Worm (Caenorhabditis elegans) whole organism, young adult: ENCODE measurements around the gene spe-45.

Experiments used
- C17E4.6 ChIP-seq: fragments of 200-800 bp; sonication (Bioruptor generic); IDR thresholded peaks from 2 replicates; pipeline ENCODE4 v1.3.6; 2022; ENCODE audit warnings: missing genetic modification reagents, missing genetic modification characterization, missing compliant biosample characterization
- F39B2.1 ChIP-seq: fragments of 200-800 bp; sonication (Bioruptor generic); IDR thresholded peaks from 2 replicates; pipeline ENCODE4 v1.3.6; 2022; ENCODE audit warnings: missing genetic modification reagents, missing genetic modification characterization, missing compliant biosample characterization
- F49E8.2 ChIP-seq: sonication (generic microtip); optimal IDR thresholded peaks from 3 replicates; lab custom pipeline; 2017; ENCODE audit warnings: missing genetic modification characterization, mild to moderate bottlenecking, missing compliant biosample characterization, antibody characterized with exemption, moderate library complexity; ENCODE audit not compliant: insufficient read depth
- F52B5.7 ChIP-seq: sonication (generic microtip); optimal IDR thresholded peaks from 2 replicates; lab custom pipeline; 2016; ENCODE audit warnings: mild to moderate bottlenecking, missing genetic modification characterization, missing compliant biosample characterization
- K12H6.12 ChIP-seq: fragments of 200-800 bp; sonication (Bioruptor generic); optimal IDR thresholded peaks from 2 replicates; lab custom pipeline; 2018; ENCODE audit warnings: mild to moderate bottlenecking, missing genetic modification characterization, missing compliant biosample characterization
- T07F8.4 ChIP-seq: sonication (generic microtip); optimal IDR thresholded peaks from 2 replicates; lab custom pipeline; 2016; ENCODE audit warnings: mild to moderate bottlenecking, missing genetic modification characterization, moderate library complexity, missing compliant biosample characterization
- T26A5.8 ChIP-seq: sonication (generic microtip); optimal IDR thresholded peaks from 2 replicates; lab custom pipeline; 2016; ENCODE audit warnings: missing genetic modification characterization, missing compliant biosample characterization
- Y53F4B.3 ChIP-seq: fragments of 200-800 bp; sonication (Bioruptor generic); IDR thresholded peaks from 2 replicates; pipeline ENCODE4 v1.3.6; 2022; ENCODE audit warnings: missing genetic modification reagents, missing genetic modification characterization, missing compliant biosample characterization
- Y53G8AR.9 ChIP-seq: fragments of 200-800 bp; sonication (Bioruptor generic); conservative IDR thresholded peaks from 2 replicates; pipeline ENCODE4 v1.3.6; 2022; ENCODE audit warnings: missing genetic modification reagents, missing genetic modification characterization, missing compliant biosample characterization
- Y67H2A.10 ChIP-seq: fragments of 200-800 bp; sonication (Bioruptor generic); conservative IDR thresholded peaks from 2 replicates; pipeline ENCODE4 v1.3.6; 2022; ENCODE audit warnings: missing genetic modification reagents, missing genetic modification characterization, missing compliant biosample characterization
- Y95B8A.8 ChIP-seq: fragments of 200-800 bp; sonication (Bioruptor generic); IDR thresholded peaks from 2 replicates; pipeline ENCODE4 v1.3.6; 2022; ENCODE audit warnings: missing genetic modification reagents, missing genetic modification characterization, missing compliant biosample characterization
- ZK185.1 ChIP-seq: sonication (generic microtip); optimal IDR thresholded peaks from 2 replicates; lab custom pipeline; 2016; ENCODE audit warnings: mild to moderate bottlenecking, missing genetic modification characterization, missing compliant biosample characterization; ENCODE audit not compliant: poor library complexity, severe bottlenecking
- akir-1 ChIP-seq: fragments of 200-800 bp; sonication (Bioruptor generic); optimal IDR thresholded peaks from 2 replicates; lab custom pipeline; 2018; ENCODE audit warnings: mild to moderate bottlenecking, missing genetic modification characterization, moderate library complexity, missing compliant biosample characterization
- ama-1 ChIP-seq, 3 experiments: fragments of 150-350 bp in 1 of 3; sonication (generic microtip) in 2 of 3; optimal IDR thresholded peaks; 2 replicates each; lab custom pipeline; 2014 to 2018; ENCODE audit warnings: missing biosample characterization in 2 of 3, missing genetic modification characterization in 2 of 3, missing genetic modification reagents in 2 of 3
- athp-1 ChIP-seq: sonication (generic microtip); optimal IDR thresholded peaks from 2 replicates; lab custom pipeline; 2017; ENCODE audit warnings: mild to moderate bottlenecking, missing genetic modification characterization, missing compliant biosample characterization
- attf-3 ChIP-seq: fragments of 200-800 bp; sonication (Bioruptor generic); conservative IDR thresholded peaks from 2 replicates; pipeline ENCODE4 v1.3.6; 2022; ENCODE audit warnings: missing genetic modification reagents, missing genetic modification characterization, missing compliant biosample characterization
- ccch-3 ChIP-seq: fragments of 200-800 bp; sonication (Bioruptor generic); optimal IDR thresholded peaks from 2 replicates; lab custom pipeline; 2018; ENCODE audit warnings: mild to moderate bottlenecking, missing genetic modification characterization, missing compliant biosample characterization
- ceh-100 ChIP-seq: fragments of 200-800 bp; sonication (Bioruptor generic); IDR thresholded peaks from 2 replicates; pipeline ENCODE4 v1.3.6; 2022; ENCODE audit warnings: missing genetic modification reagents, missing genetic modification characterization, missing compliant biosample characterization
- ceh-40 ChIP-seq: fragments of 200-800 bp; sonication (Bioruptor generic); IDR thresholded peaks from 2 replicates; pipeline ENCODE4 v1.3.6; 2022; ENCODE audit warnings: missing genetic modification characterization, missing compliant biosample characterization
- dox-1 ChIP-seq: fragments of 200-800 bp; sonication (Bioruptor generic); IDR thresholded peaks from 2 replicates; pipeline ENCODE4 v1.3.6; 2022; ENCODE audit warnings: missing genetic modification reagents, missing genetic modification characterization, missing compliant biosample characterization
- egl-18 ChIP-seq: fragments of 200-800 bp; sonication (Bioruptor generic); IDR thresholded peaks from 2 replicates; pipeline ENCODE4 v1.3.6; 2022; ENCODE audit warnings: missing genetic modification reagents, missing genetic modification characterization, missing compliant biosample characterization
- ekl-4 ChIP-seq: fragments of 200-800 bp; sonication (Bioruptor generic); IDR thresholded peaks from 2 replicates; pipeline ENCODE4 v1.3.6; 2022; ENCODE audit warnings: missing genetic modification reagents, missing genetic modification characterization, missing compliant biosample characterization
- him-1 ChIP-seq: sonication (generic microtip); optimal IDR thresholded peaks from 2 replicates; lab custom pipeline; 2016; ENCODE audit warnings: missing genotype, missing genetic modification reagents, missing genetic modification characterization, missing compliant biosample characterization
- hsf-1 ChIP-seq: fragments of 200-800 bp; sonication (Bioruptor generic); IDR thresholded peaks from 2 replicates; pipeline ENCODE4 v1.3.6; 2022; ENCODE audit warnings: missing genetic modification reagents, missing genetic modification characterization, missing compliant biosample characterization
- lag-1 ChIP-seq: fragments of 200-800 bp; sonication (Bioruptor generic); IDR thresholded peaks from 2 replicates; pipeline ENCODE4 v1.3.6; 2022; ENCODE audit warnings: missing genetic modification reagents, missing genetic modification characterization, missing compliant biosample characterization
- let-607 ChIP-seq, 2 experiments: fragments of 200-800 bp in 1 of 2; sonication (Bioruptor generic) in 1 of 2; sonication (generic microtip) in 1 of 2; optimal IDR thresholded peaks; 2 replicates each; lab custom pipeline; 2016 to 2018; ENCODE audit warnings: mild to moderate bottlenecking in 2 of 2, missing compliant biosample characterization in 2 of 2, missing genetic modification characterization in 2 of 2, moderate library complexity in 2 of 2, missing genotype in 1 of 2
- lsy-27 ChIP-seq: sonication (generic microtip); optimal IDR thresholded peaks from 2 replicates; lab custom pipeline; 2017; ENCODE audit warnings: missing genetic modification characterization, mild to moderate bottlenecking, missing compliant biosample characterization, antibody characterized with exemption, missing genotype, borderline replicate concordance; ENCODE audit not compliant: insufficient read depth
- mxl-1 ChIP-seq: sonication (generic microtip); optimal IDR thresholded peaks from 2 replicates; lab custom pipeline; 2016; ENCODE audit warnings: missing genetic modification characterization, missing compliant biosample characterization
- nhr-120 ChIP-seq: fragments of 200-800 bp; sonication (Bioruptor generic); IDR thresholded peaks from 2 replicates; pipeline ENCODE4 v1.3.6; 2022; ENCODE audit warnings: missing genetic modification characterization, missing compliant biosample characterization
- pha-4 ChIP-seq: fragments of 150-350 bp; sonication (generic microtip); optimal IDR thresholded peaks from 2 replicates; lab custom pipeline; 2014; ENCODE audit warnings: missing biosample characterization, missing genetic modification reagents, missing genetic modification characterization
- rcor-1 ChIP-seq: fragments of 200-800 bp; sonication (Bioruptor generic); IDR thresholded peaks from 2 replicates; pipeline ENCODE4 v1.3.6; 2022; ENCODE audit warnings: missing genetic modification reagents, missing genetic modification characterization, missing compliant biosample characterization
- sea-2 ChIP-seq: fragments of 200-800 bp; sonication (Bioruptor generic); IDR thresholded peaks from 2 replicates; pipeline ENCODE4 v1.3.6; 2022; ENCODE audit warnings: missing genetic modification characterization, missing compliant biosample characterization
- snpc-1.1 ChIP-seq: sonication (generic microtip); optimal IDR thresholded peaks from 2 replicates; lab custom pipeline; 2017; ENCODE audit warnings: missing genetic modification characterization, mild to moderate bottlenecking, missing compliant biosample characterization, antibody characterized with exemption, moderate library complexity, missing genotype, missing genetic modification reagents; ENCODE audit not compliant: insufficient read depth
- snpc-3.4 ChIP-seq: sonication (generic microtip); optimal IDR thresholded peaks from 2 replicates; lab custom pipeline; 2017; ENCODE audit warnings: missing genetic modification characterization, mild to moderate bottlenecking, missing compliant biosample characterization, antibody characterized with exemption, moderate library complexity, missing genotype, missing genetic modification reagents
- tbx-9 ChIP-seq: sonication (generic microtip); optimal IDR thresholded peaks from 2 replicates; lab custom pipeline; 2016; ENCODE audit warnings: borderline replicate concordance, missing genetic modification characterization, inconsistent platforms, missing compliant biosample characterization
- tlf-1 ChIP-seq: fragments of 200-800 bp; sonication (Bioruptor generic); optimal IDR thresholded peaks from 2 replicates; lab custom pipeline; 2018; ENCODE audit warnings: mild to moderate bottlenecking, missing genetic modification characterization, missing compliant biosample characterization
- unc-130 ChIP-seq: sonication (generic microtip); optimal IDR thresholded peaks from 2 replicates; lab custom pipeline; 2016; ENCODE audit warnings: missing genetic modification reagents, missing genetic modification characterization, missing compliant biosample characterization
- zim-3 ChIP-seq: sonication (generic microtip); optimal IDR thresholded peaks from 2 replicates; lab custom pipeline; 2017; ENCODE audit warnings: mild to moderate bottlenecking, missing genetic modification characterization, moderate library complexity, missing compliant biosample characterization
- ztf-18 ChIP-seq: sonication (generic microtip); optimal IDR thresholded peaks from 2 replicates; lab custom pipeline; 2016; ENCODE audit warnings: missing genotype, mild to moderate bottlenecking, missing genetic modification characterization, missing compliant biosample characterization
- ztf-25 ChIP-seq: fragments of 200-800 bp; sonication (Bioruptor generic); IDR thresholded peaks from 2 replicates; pipeline ENCODE4 v1.3.6; 2022; ENCODE audit warnings: missing genetic modification reagents, missing genetic modification characterization, missing compliant biosample characterization
- ztf-26 ChIP-seq: sonication (generic microtip); optimal IDR thresholded peaks from 2 replicates; lab custom pipeline; 2017; ENCODE audit warnings: missing genetic modification characterization, missing compliant biosample characterization
- ztf-28 ChIP-seq: fragments of 200-800 bp; sonication (Bioruptor generic); IDR thresholded peaks from 2 replicates; pipeline ENCODE4 v1.3.6; 2022; ENCODE audit warnings: missing genetic modification reagents, missing genetic modification characterization, missing compliant biosample characterization
- ztf-6 ChIP-seq: fragments of 200-800 bp; sonication (Bioruptor generic); IDR thresholded peaks from 2 replicates; pipeline ENCODE4 v1.3.6; 2022; ENCODE audit warnings: missing genetic modification reagents, missing genetic modification characterization, missing compliant biosample characterization

The spe-45 gene

ce11 chrIV:12417536-12418195 is 27.8 kb upstream of the spe-45 start, which contains the start of gene F08G5.3 (continued):
- TF ChIP-seq ekl-4 (GFP tag; lab: Robert Waterston, UW), result 0 out of 2 replicates have a peak, but pooled peaks have one; percentile 46
- TF ChIP-seq T26A5.8 (tag; lab: Kevin White, UChicago), result peak; percentile 45
- TF ChIP-seq snpc-1.1 (tag; lab: Kevin White, UChicago), result peak; percentile 78
- 0 out of 2 replicates have a peak, but pooled peaks have one; percentile 28 for TF ChIP-seq ceh-100 (GFP tag; lab: Robert Waterston, UW)
- TF ChIP-seq snpc-3.4 (tag; lab: Kevin White, UChicago), result peak; percentile 71
- no peak for TF ChIP-seq lag-1 (GFP tag; lab: Robert Waterston, UW)
- TF ChIP-seq F49E8.2 (tag; lab: Kevin White, UChicago), result peak; percentile 36
- peak; percentile 45 for TF ChIP-seq mxl-1 (tag; lab: Kevin White, UChicago)
- TF ChIP-seq rcor-1 (GFP tag; lab: Robert Waterston, UW), result peak; percentile 22; the same call in 1 of the 2 replicates
- 0 out of 2 replicates have a peak, but pooled peaks have one; percentile 9 for TF ChIP-seq egl-18
- no peak for TF ChIP-seq ama-1 (optimal IDR thresholded peaks at IDR 0.05; lab: Kevin White, UChicago)
- peak; percentile 70 to 73 for TF ChIP-seq ama-1 (GFP tag; optimal IDR thresholded peaks at IDR 0.05; lab: Kevin White, UChicago)
- peak; percentile 94 for TF ChIP-seq ztf-25 (GFP tag; lab: Robert Waterston, UW)
- TF ChIP-seq sea-2 (GFP tag; lab: Robert Waterston, UW), result no peak
- TF ChIP-seq him-1, result peak; percentile 88
- no peak for TF ChIP-seq akir-1 (GFP tag; lab: Kevin White, UChicago)
- peak; percentile 66; the same call in 1 of the 2 replicates for TF ChIP-seq ztf-28 (GFP tag; lab: Robert Waterston, UW)
- TF ChIP-seq C17E4.6, result 0 out of 2 replicates have a peak, but pooled peaks have one; percentile 33
- TF ChIP-seq T07F8.4 (tag; lab: Kevin White, UChicago), result peak; percentile 83
- TF ChIP-seq ceh-40 (GFP tag; lab: Robert Waterston, UW), result 0 out of 2 replicates have a peak, but pooled peaks have one; percentile 64
- TF ChIP-seq ccch-3 (GFP tag; lab: Kevin White, UChicago), result no peak

ce11 chrIV:12416629-12417404 is 26.9 kb upstream of the spe-45 start:
- TF ChIP-seq Y53G8AR.9 (GFP tag; lab: Robert Waterston, UW) (no peak), K12H6.12 (tag; lab: Kevin White, UChicago) (no peak), tlf-1 (GFP tag; lab: Kevin White, UChicago) (peak; percentile 18), tbx-9 (tag; lab: Kevin White, UChicago) (no peak), athp-1 (tag; lab: Kevin White, UChicago) (peak; percentile 57), Y67H2A.10 (GFP tag; lab: Robert Waterston, UW) (no peak), Y95B8A.8 (GFP tag; lab: Robert Waterston, UW) (0 out of 2 replicates have a peak, but pooled peaks have one; percentile 20), hsf-1 (GFP tag; lab: Robert Waterston, UW) (peak; percentile 59; the same call in 1 of the 2 replicates), pha-4 (no peak), lsy-27 (tag; lab: Kevin White, UChicago) (peak; percentile 38), F39B2.1 (no peak), ztf-6 (GFP tag; lab: Robert Waterston, UW) (no peak), zim-3 (tag; lab: Kevin White, UChicago) (peak; percentile 33), ZK185.1 (peak; percentile 43), attf-3 (GFP tag; lab: Robert Waterston, UW) (no peak), unc-130 (peak; percentile 3), F49E8.2 (tag; lab: Kevin White, UChicago) (peak; percentile 40), F52B5.7 (tag; lab: Kevin White, UChicago) (no peak), ztf-18 (tag; lab: Kevin White, UChicago) (peak; percentile 51), ztf-26 (tag; lab: Kevin White, UChicago) (peak; percentile 12), let-607 (tag; optimal IDR thresholded peaks at IDR 0.05; lab: Kevin White, UChicago) (no peak), nhr-120 (GFP tag; lab: Robert Waterston, UW) (no peak), Y53F4B.3 (GFP tag; lab: Robert Waterston, UW) (no peak), T26A5.8 (tag; lab: Kevin White, UChicago) (peak; percentile 3), dox-1 (GFP tag; lab: Robert Waterston, UW) (peak; percentile 50), C17E4.6 (no peak)
